Worm (Caenorhabditis elegans) whole organism, L1 larva: Measurements from ENCODE around the gene Y66D12A.24.

Source experiments
- aha-1 ChIP-seq: fragments of 150-350 bp; optimal IDR thresholded peaks from 2 replicates; lab custom pipeline; 2014; ENCODE audit warnings: missing biosample characterization, missing genetic modification characterization
- alr-1 ChIP-seq: fragments of 200-800 bp; sonication (Bioruptor generic); optimal IDR thresholded peaks from 2 replicates; lab custom pipeline; 2018; ENCODE audit warnings: borderline replicate concordance, mild to moderate bottlenecking, missing genetic modification characterization, missing compliant biosample characterization
- aly-2 ChIP-seq: fragments of 150-350 bp; optimal IDR thresholded peaks from 2 replicates; lab custom pipeline; 2014; ENCODE audit warnings: missing biosample characterization, missing genetic modification characterization
- blmp-1 ChIP-seq: fragments of 150-350 bp; optimal IDR thresholded peaks from 2 replicates; lab custom pipeline; 2014; ENCODE audit warnings: missing biosample characterization, missing genetic modification characterization
- ceh-8 ChIP-seq: fragments of 200-800 bp; sonication (Bioruptor generic); optimal IDR thresholded peaks from 2 replicates; lab custom pipeline; 2018; ENCODE audit warnings: mild to moderate bottlenecking, missing genetic modification characterization, moderate library complexity, missing compliant biosample characterization
- dpl-1 ChIP-seq, 3 experiments: fragments of 150-350 bp in 2 of 3; sonication (generic microtip) in 1 of 3; optimal IDR thresholded peaks; 2 replicates each; lab custom pipeline; 2014 to 2017; ENCODE audit warnings: missing biosample characterization in 3 of 3, missing genetic modification characterization in 3 of 3, missing genetic modification reagents in 3 of 3
- efl-1 ChIP-seq, 4 experiments: fragments of 150-350 bp; optimal IDR thresholded peaks in 3 of 4; peaks in 1 of 4; 1 replicate in 1 of 4; 2 replicates in 3 of 4; lab custom pipeline; 2014; ENCODE audit warnings: missing biosample characterization in 2 of 4, missing genetic modification characterization in 2 of 4, missing genetic modification reagents in 2 of 4
- efl-3 ChIP-seq: fragments of 200-800 bp; sonication (Bioruptor generic); optimal IDR thresholded peaks from 2 replicates; lab custom pipeline; 2018; ENCODE audit warnings: mild to moderate bottlenecking, missing genetic modification characterization, missing compliant biosample characterization
- elt-3 ChIP-seq, 6 experiments: fragments of 150-350 bp in 1 of 6; sonication (generic microtip); optimal IDR thresholded peaks; 2 replicates each; lab custom pipeline; 2017 to 2018; ENCODE audit warnings: missing biosample characterization in 6 of 6, missing genetic modification characterization in 6 of 6, inconsistent platforms in 1 of 6
- fkh-4 ChIP-seq: sonication (generic microtip); optimal IDR thresholded peaks from 2 replicates; lab custom pipeline; 2016; ENCODE audit warnings: missing compliant biosample characterization, missing genetic modification characterization, borderline replicate concordance
- grh-1 ChIP-seq: fragments of 200-800 bp; sonication (Bioruptor generic); IDR thresholded peaks from 2 replicates; pipeline ENCODE4 v1.3.6; 2022; ENCODE audit warnings: missing genetic modification reagents, missing genetic modification characterization, missing compliant biosample characterization
- isw-1 ChIP-seq: fragments of 200-800 bp; sonication (Bioruptor generic); IDR thresholded peaks from 2 replicates; pipeline ENCODE4 v1.3.6; 2022; ENCODE audit warnings: missing genetic modification characterization, missing compliant biosample characterization
- nhr-237 ChIP-seq: fragments of 150-350 bp; optimal IDR thresholded peaks from 2 replicates; lab custom pipeline; 2014; ENCODE audit warnings: missing biosample characterization, missing genetic modification characterization
- nhr-76 ChIP-seq: sonication (generic microtip); optimal IDR thresholded peaks from 2 replicates; lab custom pipeline; 2017; ENCODE audit warnings: missing biosample characterization, missing genetic modification characterization
- nhr-77 ChIP-seq: fragments of 150-350 bp; optimal IDR thresholded peaks from 2 replicates; lab custom pipeline; 2014; ENCODE audit warnings: missing biosample characterization, missing genetic modification characterization
- pax-3 ChIP-seq: fragments of 200-800 bp; sonication (Bioruptor generic); optimal IDR thresholded peaks from 2 replicates; lab custom pipeline; 2018; ENCODE audit warnings: mild to moderate bottlenecking, missing genetic modification characterization, moderate library complexity, missing compliant biosample characterization
- pqm-1 ChIP-seq: sonication (generic microtip); optimal IDR thresholded peaks from 3 replicates; lab custom pipeline; 2017; ENCODE audit warnings: missing biosample characterization, missing genetic modification characterization
- rnt-1 ChIP-seq: sonication (generic microtip); optimal IDR thresholded peaks from 2 replicates; lab custom pipeline; 2016; ENCODE audit warnings: mild to moderate bottlenecking, missing genetic modification characterization, moderate library complexity, missing compliant biosample characterization
- snu-23 ChIP-seq: sonication (generic microtip); optimal IDR thresholded peaks from 2 replicates; lab custom pipeline; 2016; ENCODE audit warnings: missing genetic modification characterization, missing compliant biosample characterization
- swsn-7 ChIP-seq: sonication (generic microtip); optimal IDR thresholded peaks from 2 replicates; lab custom pipeline; 2016; ENCODE audit warnings: missing genetic modification characterization, missing compliant biosample characterization
- tlp-1 ChIP-seq: fragments of 150-350 bp; optimal IDR thresholded peaks from 2 replicates; lab custom pipeline; 2014; ENCODE audit warnings: missing biosample characterization, missing genetic modification characterization
- unc-130 ChIP-seq: fragments of 150-350 bp; optimal IDR thresholded peaks from 2 replicates; lab custom pipeline; 2017; ENCODE audit warnings: missing biosample characterization, missing genetic modification characterization, inconsistent platforms
- vab-15 ChIP-seq: sonication (generic microtip); optimal IDR thresholded peaks from 2 replicates; lab custom pipeline; 2017; ENCODE audit warnings: missing genotype, mild to moderate bottlenecking, missing genetic modification characterization, missing compliant biosample characterization
- zip-4 ChIP-seq: fragments of 200-800 bp; sonication (Bioruptor generic); optimal IDR thresholded peaks from 2 replicates; lab custom pipeline; 2018; ENCODE audit warnings: mild to moderate bottlenecking, missing genetic modification characterization, moderate library complexity, missing compliant biosample characterization
- ztf-11 ChIP-seq, 2 experiments: sonication (generic microtip); optimal IDR thresholded peaks; 2 replicates each; lab custom pipeline; 2016 to 2017; ENCODE audit warnings: missing genetic modification characterization in 2 of 2, missing biosample characterization in 1 of 2, missing compliant biosample characterization in 1 of 2

Gene Y66D12A.24

DNA sequence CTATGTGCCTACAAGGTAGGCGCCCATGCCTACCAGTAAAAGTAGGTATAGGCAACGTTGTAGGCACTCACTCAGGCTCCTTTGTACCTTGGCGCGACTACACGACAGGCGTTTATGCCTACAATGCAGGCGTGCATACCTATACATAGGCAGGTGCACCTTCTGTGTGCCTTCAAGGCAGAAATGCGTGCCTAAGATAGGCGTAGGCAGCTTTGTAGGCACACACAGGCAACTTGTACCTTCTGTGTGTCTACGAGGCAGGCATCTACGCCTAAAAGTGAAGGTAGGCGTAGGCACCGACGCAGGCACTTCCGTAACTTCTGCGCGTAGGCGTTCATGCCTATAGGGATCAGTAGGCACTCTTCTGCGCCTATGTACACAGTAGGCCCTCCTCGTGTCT lies 9.0 kb downstream of the Y66D12A.24 start:
- TF ChIP-seq ceh-8 (GFP tag; lab: Kevin White, UChicago) (no peak), elt-3 (tag; optimal IDR thresholded peaks at IDR 0.05; lab: Kevin White, UChicago) (no peak), alr-1 (peak; percentile 95), unc-130 (tag; lab: Kevin White, UChicago) (no peak), snu-23 (GFP tag; lab: Kevin White, UChicago) (no peak)
- TF ChIP-seq, all 84 proteins: peak for 1

DNA sequence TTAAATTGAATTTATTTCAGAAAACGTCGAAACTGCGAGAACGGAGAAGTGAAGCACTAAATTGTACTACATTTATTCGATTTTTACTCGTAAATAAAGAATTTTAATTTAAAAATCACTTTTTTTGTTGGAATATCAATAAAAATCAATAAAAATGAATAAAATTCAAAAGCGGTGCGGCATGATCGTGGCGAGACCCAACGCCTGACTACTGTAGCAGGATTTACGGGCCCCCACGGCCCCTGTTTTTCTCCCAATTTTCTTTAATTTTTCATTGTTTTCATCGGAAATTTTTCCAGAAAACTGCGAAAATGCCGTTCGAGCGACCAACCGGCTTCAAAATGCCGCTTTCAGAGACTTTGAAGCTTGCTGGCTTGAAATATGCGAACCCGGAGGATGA lies 12.2 kb downstream of the Y66D12A.24 start, which contains the start of gene Y66D12A.19:
TSS of gene Y66D12A.19 (plus strand) at position 266 of the 400 bp plus-strand sequence.
- no peak for TF ChIP-seq efl-1 (optimal IDR thresholded peaks at IDR 0.05; lab: Kevin White, UChicago)
- no peak for TF ChIP-seq efl-1 (GFP tag; optimal IDR thresholded peaks at IDR 0.05 in 1 of 2; lab: Kevin White, UChicago)
- TF ChIP-seq aha-1 (tag; lab: Kevin White, UChicago): no peak
- no peak for TF ChIP-seq fkh-4 (tag; lab: Kevin White, UChicago)
- no peak for TF ChIP-seq vab-15 (tag; lab: Kevin White, UChicago)
- TF ChIP-seq nhr-76: no peak
- TF ChIP-seq tlp-1: no peak

DNA sequence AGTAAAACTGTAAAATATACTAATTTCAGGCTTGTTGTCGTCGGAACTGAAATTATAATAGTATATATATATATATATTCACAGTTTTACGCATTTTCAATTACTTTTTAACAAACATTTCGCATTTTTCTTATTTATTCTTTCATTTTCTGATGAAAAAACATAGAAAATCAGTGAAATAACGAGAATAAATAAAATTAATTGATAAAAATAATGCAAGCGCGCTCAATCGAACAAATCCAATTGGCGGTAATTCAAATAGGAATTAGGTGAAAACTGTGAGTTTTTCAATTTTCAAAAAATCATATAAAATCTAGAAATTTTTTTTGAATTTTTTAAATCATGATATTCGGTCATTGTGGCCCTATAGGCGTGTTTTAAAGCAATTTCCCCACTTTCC lies 13.5 kb downstream of the Y66D12A.24 start:
- TF ChIP-seq efl-1 (optimal IDR thresholded peaks at IDR 0.05; lab: Kevin White, UChicago) (peak in 1 of 2 experiments; percentile 32), efl-1 (GFP tag; optimal IDR thresholded peaks at IDR 0.05 in 1 of 2; lab: Kevin White, UChicago) (peak; percentile 10 to 92), dpl-1 (GFP tag; optimal IDR thresholded peaks at IDR 0.05; lab: Kevin White, UChicago) (peak in 1 of 3 experiments; percentile 26), nhr-237 (tag; lab: Kevin White, UChicago) (no peak), rnt-1 (no peak)

DNA sequence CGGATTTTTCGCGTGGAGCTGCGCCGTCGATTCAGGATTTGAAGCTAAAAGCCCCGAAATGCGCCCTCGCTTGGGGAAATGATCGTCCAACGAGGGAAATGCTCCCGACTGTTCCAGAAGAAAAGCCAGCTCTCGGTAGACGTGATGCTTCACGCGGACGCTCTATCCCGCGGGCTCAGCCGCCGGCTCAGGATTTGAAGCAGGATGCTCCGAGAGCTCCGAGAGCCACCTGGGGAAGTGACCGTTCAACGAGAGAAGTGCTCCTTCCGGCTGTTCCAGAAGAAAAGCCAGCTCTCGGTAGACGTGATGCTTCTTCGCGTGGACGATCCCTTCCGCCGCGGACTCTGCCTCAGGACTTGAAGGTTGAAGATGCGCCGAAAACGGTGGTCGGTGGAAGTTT lies 14.2 kb downstream of the Y66D12A.24 start:
- TF ChIP-seq ceh-8 (GFP tag; lab: Kevin White, UChicago) (peak; percentile 19), efl-1 (optimal IDR thresholded peaks at IDR 0.05; lab: Kevin White, UChicago) (no peak), efl-1 (GFP tag; optimal IDR thresholded peaks at IDR 0.05 in 1 of 2; lab: Kevin White, UChicago) (peak in 1 of 2 experiments; percentile 57), nhr-77 (tag; lab: Kevin White, UChicago) (no peak)

DNA sequence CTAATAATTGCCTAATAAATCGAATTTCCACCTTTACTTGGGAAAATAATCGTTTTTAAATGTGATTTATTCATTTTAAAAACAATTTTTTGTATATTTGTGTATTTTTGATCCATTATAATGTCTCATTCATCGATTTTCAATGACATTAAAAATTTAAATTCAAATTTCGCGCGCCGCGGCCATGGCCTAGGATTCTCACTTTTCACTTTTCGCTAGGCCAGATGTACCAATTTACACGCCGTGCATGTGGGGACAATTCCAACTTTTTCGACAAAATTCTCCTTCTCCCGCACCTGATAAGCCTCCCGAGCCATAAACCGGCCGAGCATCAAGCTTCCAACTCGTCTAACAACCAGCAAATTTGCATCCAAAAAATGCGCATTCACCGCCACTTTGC lies 18.5 kb downstream of the Y66D12A.24 start:
- TF ChIP-seq dpl-1 (GFP tag; optimal IDR thresholded peaks at IDR 0.05; lab: Kevin White, UChicago): peak in 1 of 3 experiments; percentile 12
- peak in 1 of 2 experiments; percentile 66 for TF ChIP-seq efl-1 (optimal IDR thresholded peaks at IDR 0.05; lab: Kevin White, UChicago)
- peak; percentile 24 to 73 for TF ChIP-seq efl-1 (GFP tag; optimal IDR thresholded peaks at IDR 0.05 in 1 of 2; lab: Kevin White, UChicago)
- TF ChIP-seq, all 84 proteins: peak for 2; not testable (repeated sequence) for 82

DNA sequence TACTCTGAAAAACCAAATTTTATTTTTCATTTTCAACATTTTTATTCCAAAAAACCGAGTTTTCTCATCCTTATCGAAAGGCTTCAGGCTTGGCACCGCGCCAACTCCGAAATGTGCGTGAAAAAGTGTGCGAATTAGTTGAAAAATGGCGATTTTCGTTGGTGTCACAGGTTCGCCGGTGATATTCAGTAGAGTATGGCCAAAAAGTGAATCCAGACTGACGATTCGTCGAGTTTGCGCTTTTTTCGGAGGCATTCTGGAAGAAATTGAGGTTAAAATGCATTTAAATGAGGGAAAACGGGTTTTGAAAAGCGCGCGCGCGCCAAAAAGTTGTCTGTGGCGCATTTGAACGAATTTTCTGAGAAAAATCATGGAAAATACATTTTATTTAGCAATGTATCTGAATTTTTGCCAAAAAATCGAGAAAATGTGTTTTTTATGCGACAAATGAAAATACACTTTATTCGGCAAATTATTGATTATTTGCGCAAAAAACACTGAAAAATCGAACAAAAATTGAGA lies 26.9 kb downstream of the Y66D12A.24 start, which contains the start of the genes Y66D12A.16 and such-1:
TSS of gene Y66D12A.16 (plus strand) at position 51 of the 522 bp plus-strand sequence.
TSS of gene such-1 (minus strand) at position 256 of the 522 bp plus-strand sequence.
- TF ChIP-seq dpl-1 (GFP tag; optimal IDR thresholded peaks at IDR 0.05; lab: Kevin White, UChicago) (peak; percentile 21 to 47 (median 43)), pqm-1 (no peak)
- TF ChIP-seq, all 84 proteins: peak for 1

DNA sequence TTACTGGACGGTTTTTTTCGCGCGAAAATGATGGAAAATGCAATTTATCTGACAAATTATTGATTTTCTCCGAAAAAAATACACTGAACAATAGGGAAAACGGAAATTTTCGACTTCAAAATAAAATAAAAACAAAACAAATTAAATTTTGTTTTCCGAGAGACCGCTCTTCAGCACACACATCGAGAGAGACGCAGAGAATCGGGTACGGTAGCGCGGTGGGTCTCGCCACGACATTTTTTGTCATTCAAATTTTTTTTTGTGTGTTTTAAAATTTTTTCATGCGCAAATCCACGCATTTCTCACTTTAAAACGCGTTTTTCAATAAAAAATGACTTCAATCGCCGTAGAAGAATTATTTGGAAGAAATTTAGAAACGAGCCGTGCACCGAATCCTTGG lies 27.4 kb downstream of the Y66D12A.24 start:
- TF ChIP-seq efl-3 (GFP tag; lab: Kevin White, UChicago) (no peak), rnt-1 (no peak), efl-1 (optimal IDR thresholded peaks at IDR 0.05; lab: Kevin White, UChicago) (no peak), efl-1 (GFP tag; optimal IDR thresholded peaks at IDR 0.05 in 1 of 2; lab: Kevin White, UChicago) (no peak), swsn-7 (no peak), pax-3 (tag; lab: Kevin White, UChicago) (no peak), blmp-1 (tag; lab: Kevin White, UChicago) (no peak), ztf-11 (tag; optimal IDR thresholded peaks at IDR 0.05; lab: Kevin White, UChicago) (no peak), aly-2 (no peak), vab-15 (tag; lab: Kevin White, UChicago) (no peak), isw-1 (no peak), zip-4 (GFP tag; lab: Kevin White, UChicago) (no peak), nhr-77 (tag; lab: Kevin White, UChicago) (no peak), grh-1 (no peak)
